Worm (Caenorhabditis elegans): Measurements from ENCODE around the gene flp-19.

Gene flp-19

DNA sequence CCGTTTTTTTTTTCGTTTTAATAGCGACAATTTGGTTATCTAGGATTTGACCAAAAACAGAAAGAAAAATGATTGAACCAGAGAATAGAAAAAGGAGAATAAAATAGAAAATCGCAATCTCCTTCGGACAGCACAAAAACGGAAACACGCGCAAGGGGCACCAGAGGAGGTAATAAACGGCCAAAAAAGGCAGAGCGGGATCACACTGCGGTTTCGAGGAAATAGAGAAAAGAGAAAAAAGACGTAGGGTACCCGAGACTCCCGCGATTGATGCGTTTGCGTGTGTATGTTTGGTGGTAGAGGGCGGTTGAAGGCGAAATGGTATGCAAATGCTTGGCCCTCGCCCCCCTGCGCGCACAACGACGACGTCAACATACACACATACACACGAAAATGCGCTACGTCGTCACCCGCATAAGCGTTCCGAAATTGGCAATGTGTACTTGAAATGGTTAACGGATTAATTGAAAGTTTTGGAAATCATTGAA lies 8.0 kb upstream of the flp-19 start:
- TF ChIP-seq unc-62 (GFP tag; optimal IDR thresholded peaks at IDR 0.05): no peak

DNA sequence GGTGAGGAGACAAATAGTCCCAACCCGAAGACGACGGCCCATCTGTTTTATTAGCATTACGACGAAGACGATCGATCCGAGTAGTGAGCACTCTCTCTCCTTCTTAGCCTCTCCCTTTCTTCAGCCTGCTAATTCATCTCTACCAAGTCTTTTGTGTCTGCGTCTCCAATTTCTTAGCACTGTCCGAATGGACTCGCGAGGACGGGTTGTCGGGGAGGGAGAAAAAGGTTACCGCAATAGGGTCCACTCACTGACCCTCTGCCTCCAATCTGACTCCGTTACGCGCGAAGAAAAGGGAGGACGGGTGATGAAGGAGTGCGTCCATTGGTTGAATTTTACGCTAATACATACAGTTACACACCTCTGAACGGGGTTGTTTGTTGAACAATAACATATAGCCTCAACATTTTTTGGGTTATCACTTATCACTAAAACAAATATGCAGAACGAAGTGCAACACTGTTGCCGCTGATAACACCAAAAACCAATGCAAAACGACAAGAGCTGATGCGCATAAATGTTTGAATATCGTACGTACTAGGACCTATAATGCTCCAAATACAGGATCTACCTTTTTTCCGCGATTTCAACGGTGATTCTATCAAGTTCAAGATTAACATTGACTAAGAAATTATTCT lies 6.8 kb upstream of the flp-19 start:
- no peak for TF ChIP-seq unc-62 (GFP tag; optimal IDR thresholded peaks at IDR 0.05)

DNA sequence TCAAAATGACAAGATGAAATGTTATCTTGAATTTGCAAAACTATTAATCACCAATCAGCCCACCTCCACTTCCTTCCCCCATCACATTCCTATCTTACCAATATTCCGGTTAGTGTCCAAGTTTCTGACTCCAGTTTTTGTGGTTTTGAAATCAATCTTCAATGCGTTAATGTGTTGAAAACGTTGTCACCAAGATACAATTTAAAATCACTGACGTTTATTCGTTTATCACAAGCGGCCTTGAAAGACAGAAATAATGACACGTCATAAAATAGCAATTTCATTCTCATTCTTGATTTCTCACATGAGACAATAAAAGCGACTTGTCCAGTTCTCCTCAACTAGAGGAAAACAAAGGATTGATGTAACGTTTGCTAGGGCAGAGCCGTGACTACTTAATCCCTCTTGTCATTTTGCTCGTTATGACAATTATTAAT lies 4.7 kb upstream of the flp-19 start:
- no peak for TF ChIP-seq unc-62 (GFP tag; optimal IDR thresholded peaks at IDR 0.05)

DNA sequence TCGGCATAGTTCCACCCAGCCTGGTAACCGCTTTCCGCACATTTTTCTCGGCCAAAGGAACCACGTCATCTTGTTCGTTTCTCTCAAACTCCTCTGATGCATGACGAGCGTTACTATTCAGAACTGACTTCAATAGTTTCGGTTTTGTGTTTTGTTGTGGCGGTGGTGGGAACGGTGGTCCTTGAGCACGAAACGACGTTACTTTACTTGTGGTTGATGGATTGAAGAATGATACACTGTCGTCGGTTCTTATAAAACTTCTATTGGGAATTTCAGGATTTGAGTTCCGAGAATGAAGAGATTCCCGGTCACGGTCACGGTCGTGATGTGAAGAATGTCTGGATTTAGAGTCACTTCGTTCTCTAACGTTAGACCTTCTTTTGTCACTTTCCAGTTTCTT lies 5.4 kb downstream of the flp-19 start:
- no peak for TF ChIP-seq unc-62 (GFP tag; optimal IDR thresholded peaks at IDR 0.05)

DNA sequence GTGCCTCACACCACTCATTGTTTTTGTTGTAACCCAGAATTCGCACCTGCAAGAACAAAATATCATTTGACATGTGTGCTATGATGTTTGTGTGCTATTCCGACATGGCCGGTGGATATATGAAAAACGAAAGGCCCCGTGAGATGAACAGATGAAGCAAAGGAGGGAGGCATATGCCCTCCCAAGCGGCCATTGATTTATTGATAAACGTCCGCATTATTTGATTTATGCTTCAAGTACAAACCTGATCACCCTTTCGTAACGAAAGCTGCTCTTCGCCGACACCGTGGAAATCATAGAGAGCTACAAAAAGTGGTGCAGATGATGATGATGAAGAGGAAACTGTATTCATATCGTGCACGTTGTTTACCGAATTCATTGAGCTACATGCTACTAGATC lies 7.9 kb downstream of the flp-19 start:
- no peak for TF ChIP-seq unc-62 (GFP tag; optimal IDR thresholded peaks at IDR 0.05)

DNA sequence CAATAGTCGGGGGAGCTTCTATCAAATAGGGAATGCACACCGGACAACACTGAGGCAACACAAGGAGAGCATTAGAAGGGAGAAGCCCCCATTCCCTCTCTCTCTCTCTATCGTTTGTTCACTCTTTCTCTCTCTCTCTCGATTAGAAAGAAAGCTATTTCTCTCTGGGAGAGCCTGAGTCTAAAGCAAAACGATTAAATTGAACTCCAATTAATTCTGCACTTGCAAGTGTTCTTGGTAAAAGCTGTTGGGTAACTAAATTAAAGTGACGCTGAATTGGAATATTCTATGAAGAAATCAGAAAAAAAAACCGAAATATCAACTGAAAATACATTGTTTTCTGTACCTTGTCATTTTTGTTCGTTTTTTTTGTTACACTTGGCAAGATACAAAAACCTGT lies 11.6 kb downstream of the flp-19 start:
- TF ChIP-seq unc-62 (GFP tag; optimal IDR thresholded peaks at IDR 0.05): no peak

DNA sequence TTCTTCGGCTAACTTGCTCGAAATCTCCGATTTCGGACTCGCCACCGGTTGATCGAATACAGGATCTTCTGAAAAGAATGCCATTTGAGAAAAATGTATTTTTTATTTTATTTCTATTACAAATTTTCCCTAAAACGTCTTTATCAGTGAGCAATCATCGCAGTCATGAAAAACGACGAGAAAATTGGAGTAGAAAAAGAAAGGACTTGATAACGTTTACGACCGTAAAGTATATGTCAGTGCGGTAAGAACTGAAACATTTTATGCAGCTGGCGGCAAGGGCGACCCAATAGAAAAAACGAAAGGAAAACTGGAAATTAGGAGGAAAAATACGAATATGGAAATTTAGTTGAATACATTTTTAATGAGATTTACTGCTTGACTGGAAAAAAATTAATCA lies 13.3 kb downstream of the flp-19 start:
- TF ChIP-seq unc-62 (GFP tag; optimal IDR thresholded peaks at IDR 0.05): no peak

DNA sequence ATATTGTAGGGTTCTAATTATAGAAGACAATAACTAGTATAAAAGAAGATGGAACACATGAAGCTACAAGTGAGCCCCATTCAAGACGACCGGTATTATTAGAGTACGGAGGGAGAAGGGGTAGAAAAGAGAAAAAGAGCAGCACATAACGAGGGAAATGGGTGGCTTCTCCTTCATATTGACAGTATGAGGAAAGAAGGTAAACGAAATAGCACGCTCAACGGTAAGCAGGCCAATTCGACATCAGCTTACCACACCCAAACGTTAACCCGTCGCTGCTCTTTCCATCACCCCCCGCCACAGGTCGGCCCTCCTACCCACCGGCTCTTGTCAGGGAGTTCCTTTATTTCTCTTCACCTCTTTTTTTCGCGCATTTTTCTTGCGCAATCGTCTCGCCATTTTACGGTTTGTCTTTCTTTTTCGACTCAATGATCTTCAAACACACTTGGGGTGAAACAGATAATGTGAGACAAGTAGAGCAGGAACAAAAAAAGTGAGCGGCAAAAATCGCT lies 14.2 kb downstream of the flp-19 start:
- no peak for TF ChIP-seq unc-62 (GFP tag; optimal IDR thresholded peaks at IDR 0.05)

DNA sequence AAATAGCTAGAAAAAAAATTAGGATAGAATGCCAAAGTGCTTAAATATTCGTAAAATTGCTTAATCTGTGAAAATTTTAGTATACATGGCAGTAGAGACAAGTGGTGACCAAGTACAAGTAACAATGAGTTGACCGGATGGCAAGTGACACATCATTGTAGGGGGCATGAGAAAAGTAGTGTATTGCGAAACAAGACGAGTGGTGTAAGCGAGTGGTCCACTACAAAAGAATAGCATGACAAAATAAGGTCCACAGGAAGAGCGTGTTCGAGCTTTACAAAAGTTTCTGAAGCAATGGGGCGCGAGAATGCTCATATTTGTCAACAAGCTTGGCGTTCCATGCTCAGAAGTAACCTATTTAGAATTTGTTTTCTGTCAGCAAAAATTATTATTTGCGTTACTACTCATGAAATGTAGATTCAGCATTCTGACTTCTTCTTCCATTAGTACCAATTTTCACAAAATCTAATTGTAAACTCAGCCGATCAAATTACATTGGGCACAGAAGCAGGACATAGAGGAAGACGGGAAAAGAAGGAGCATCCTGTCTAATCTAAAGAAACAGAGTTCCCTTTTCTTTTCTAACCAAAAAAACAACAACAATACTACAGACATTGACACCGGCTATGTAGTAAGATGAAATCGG lies 15.2 kb downstream of the flp-19 start:
- TF ChIP-seq unc-62 (GFP tag; optimal IDR thresholded peaks at IDR 0.05): no peak

DNA sequence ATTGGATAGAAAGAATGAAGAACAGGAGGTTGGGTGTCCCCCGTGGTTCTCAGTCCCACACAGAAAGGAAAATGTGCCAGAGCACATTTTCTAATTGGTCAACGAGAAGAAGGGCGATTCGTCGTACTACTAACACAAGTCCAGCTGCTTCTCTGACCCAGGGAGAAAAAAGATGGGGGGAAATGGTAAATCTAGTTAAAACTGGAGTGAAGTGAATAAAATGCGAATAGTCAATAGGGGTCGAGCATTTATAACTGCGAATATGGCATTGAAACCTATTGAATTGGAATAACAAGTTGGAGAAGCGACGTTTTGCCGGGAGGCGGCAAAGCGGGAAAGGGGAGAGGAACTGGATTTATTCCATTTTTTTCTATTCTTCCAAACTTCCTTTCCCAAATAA lies 18.1 kb downstream of the flp-19 start:
- TF ChIP-seq unc-62 (GFP tag; optimal IDR thresholded peaks at IDR 0.05): no peak

DNA sequence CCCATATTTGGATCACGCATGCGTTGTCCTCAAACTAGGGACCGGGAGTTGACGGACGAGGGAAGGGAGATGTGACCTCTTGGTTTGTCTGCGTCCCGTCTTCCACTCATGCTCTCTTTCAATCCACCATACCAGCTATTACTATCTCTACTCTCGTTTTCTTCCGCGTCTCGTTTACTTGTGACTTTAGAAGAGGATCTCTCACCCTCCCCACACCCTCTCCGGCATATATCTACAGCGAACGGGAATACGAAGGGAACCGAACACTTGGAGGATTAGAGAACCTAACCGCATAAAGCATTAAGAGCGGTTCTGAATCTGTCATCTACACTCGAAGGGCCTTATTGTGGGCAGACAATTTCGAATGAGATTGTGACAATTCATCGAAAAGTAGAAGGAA lies 18.6 kb downstream of the flp-19 start:
- TF ChIP-seq unc-62 (GFP tag; optimal IDR thresholded peaks at IDR 0.05): no peak

DNA sequence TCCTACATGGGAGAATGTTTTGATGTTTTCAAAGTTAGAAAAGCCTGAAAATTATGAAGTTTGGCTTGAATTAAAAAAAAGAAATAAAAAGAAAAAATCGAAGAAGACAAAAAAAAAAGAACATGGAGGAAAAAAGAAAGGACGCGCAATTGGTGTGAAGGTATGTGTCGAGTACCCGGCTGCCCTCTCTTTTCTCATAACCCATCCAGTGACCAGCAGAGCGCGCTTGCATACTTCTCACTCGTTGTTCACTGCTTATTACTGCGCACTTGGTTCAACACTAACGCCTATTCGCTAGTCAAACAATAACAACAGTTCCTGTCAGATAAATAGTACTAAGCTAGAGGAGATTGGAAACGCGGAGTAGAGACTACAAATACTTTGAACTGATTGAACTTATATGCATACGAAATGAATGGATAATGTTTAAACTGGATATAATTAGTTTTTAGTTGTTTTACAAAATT lies 19.7 kb downstream of the flp-19 start, which contains the start of gene abl-1:
TSS of gene abl-1 (minus strand) at position 51 of the 467 bp plus-strand sequence.
- TF ChIP-seq unc-62 (GFP tag; optimal IDR thresholded peaks at IDR 0.05): no peak

DNA sequence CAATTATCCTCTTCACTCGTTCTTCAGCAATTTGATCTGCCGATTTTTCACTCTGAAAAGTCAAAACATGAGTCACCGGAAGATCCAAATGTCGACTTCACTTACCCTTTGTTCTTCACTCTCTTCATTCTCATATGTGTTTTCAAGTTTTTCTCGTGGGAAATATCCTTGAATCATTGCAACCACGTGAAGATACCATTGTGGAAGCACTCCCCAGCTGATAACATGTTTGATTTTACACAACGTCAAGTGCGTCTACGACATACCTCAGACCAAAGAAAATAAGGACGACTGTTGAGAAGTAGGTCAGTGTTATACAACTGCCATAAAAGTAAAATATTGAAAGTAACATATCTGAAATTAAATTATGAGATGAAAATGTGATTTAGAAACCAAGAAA lies 24.0 kb downstream of the flp-19 start, which contains the start of gene M79.2:
TSS of gene M79.2 (minus strand) at position 354 of the 400 bp plus-strand sequence.
- no peak for TF ChIP-seq unc-62 (GFP tag; optimal IDR thresholded peaks at IDR 0.05)

DNA sequence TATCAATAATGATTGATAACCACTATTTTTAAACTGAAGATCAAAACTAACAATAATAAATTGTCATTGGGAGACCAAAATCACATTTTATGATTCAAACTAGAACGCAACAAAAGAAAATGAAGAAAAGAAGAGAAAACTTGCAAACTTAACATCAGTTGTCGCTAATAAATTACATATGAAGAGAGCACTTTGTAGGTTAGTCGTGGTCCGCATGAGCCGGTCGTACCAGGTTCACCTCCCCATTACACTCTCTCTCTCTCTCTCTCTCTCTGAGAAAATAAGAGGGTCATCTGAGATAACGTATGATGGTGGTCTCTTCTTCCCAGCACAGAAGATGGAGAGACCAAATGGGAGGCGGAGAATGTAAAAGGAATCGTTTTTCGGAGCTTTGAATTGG lies 24.6 kb downstream of the flp-19 start:
- no peak for TF ChIP-seq unc-62 (GFP tag; optimal IDR thresholded peaks at IDR 0.05)

DNA sequence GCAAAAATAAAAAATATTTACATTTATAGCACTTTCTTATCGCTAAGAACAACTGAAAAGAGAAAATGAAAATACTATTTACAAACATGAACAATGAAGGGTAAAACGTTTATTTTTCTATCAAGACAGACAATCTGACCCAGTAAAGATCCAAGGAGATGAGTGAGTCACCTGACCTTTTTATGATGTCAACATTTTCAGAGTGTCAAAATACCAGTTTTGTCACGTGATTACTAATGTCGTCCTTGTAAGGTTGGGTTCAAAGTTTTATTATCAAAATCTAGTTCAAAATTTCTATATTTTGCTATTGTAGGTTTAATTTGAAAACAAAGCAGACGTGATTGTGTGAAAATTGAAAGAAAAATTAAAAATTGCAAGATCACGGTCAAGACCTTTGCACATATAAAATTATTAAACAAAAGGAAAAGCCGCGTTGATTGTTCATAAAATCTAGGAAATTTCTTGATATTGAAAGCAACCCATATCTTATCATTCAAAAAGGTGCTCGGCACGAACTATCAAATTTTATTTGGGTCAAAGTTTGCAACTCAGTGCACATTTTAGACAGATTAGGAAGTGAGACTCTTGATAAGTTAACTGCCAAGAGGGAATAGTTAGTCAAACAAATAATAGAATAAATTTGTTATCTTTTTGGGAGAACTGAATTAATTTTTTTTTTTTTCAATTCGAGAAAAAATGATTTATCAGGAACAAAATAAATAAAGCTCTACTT lies 25.7 kb downstream of the flp-19 start:
- no peak for TF ChIP-seq unc-62 (GFP tag; optimal IDR thresholded peaks at IDR 0.05)

DNA sequence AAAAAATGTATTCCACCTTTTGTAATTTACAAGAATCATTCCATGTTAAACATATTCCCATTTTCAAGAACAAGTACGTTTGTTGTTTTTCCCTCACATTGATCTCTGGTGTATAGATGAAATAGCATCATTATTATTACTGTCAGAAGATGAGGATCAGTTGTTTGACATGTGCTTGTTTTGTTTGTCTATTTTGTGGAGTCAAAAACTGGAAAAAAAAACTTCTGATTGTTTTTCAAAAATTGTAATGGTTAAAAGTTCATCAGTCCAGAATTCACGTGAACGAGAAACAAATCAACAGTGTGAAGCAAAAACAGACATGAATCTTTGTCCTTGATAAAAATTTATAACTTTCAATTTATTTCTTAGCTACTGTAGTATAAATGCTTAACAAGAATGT lies 26.5 kb downstream of the flp-19 start:
- TF ChIP-seq unc-62 (GFP tag; optimal IDR thresholded peaks at IDR 0.05): no peak

All from whole organism, dauer.